Worm (Caenorhabditis elegans) whole organism, L3 larva: Measurements from ENCODE around the gene Y38H6C.13.

Experiments
- elt-2 ChIP-seq: sonication (generic microtip); optimal IDR thresholded peaks from 2 replicates; lab custom pipeline; 2016; ENCODE audit warnings: missing genetic modification reagents, mild to moderate bottlenecking, missing genetic modification characterization, missing compliant biosample characterization
- fkh-10 ChIP-seq: sonication (generic microtip); optimal IDR thresholded peaks from 2 replicates; lab custom pipeline; 2017; ENCODE audit warnings: missing biosample characterization, missing genetic modification reagents, missing genetic modification characterization
- hmg-11 ChIP-seq: sonication (generic microtip); optimal IDR thresholded peaks from 2 replicates; lab custom pipeline; 2016; ENCODE audit warnings: missing genetic modification characterization, missing compliant biosample characterization
- nfya-1 ChIP-seq: sonication (generic microtip); optimal IDR thresholded peaks from 2 replicates; lab custom pipeline; 2017; ENCODE audit warnings: missing genetic modification characterization, mild to moderate bottlenecking, missing compliant biosample characterization, antibody characterized with exemption, moderate library complexity; ENCODE audit not compliant: insufficient read depth
- nhr-12 ChIP-seq: fragments of 150-350 bp; optimal IDR thresholded peaks from 2 replicates; lab custom pipeline; 2014; ENCODE audit warnings: missing biosample characterization, missing genetic modification characterization
- pha-4 ChIP-seq: fragments of 150-350 bp; optimal IDR thresholded peaks from 2 replicates; lab custom pipeline; 2014; ENCODE audit warnings: missing biosample characterization, missing genetic modification reagents, missing genetic modification characterization
- sea-2 ChIP-seq: fragments of 150-350 bp; sonication (generic microtip); optimal IDR thresholded peaks from 4 replicates; lab custom pipeline; 2014; ENCODE audit warnings: missing biosample characterization, missing genetic modification reagents, missing genetic modification characterization
- skn-1 ChIP-seq: fragments of 150-350 bp; optimal IDR thresholded peaks from 2 replicates; lab custom pipeline; 2014; ENCODE audit warnings: missing biosample characterization, missing genetic modification characterization
- unc-62 ChIP-seq: fragments of 150-350 bp; sonication (generic microtip); optimal IDR thresholded peaks from 4 replicates; lab custom pipeline; 2014; ENCODE audit warnings: missing biosample characterization, missing genetic modification reagents, missing genetic modification characterization
- zag-1 ChIP-seq: fragments of 150-350 bp; optimal IDR thresholded peaks from 2 replicates; lab custom pipeline; 2014; ENCODE audit warnings: missing biosample characterization, missing genetic modification characterization
- ztf-4 ChIP-seq: fragments of 150-350 bp; optimal IDR thresholded peaks from 2 replicates; lab custom pipeline; 2014; ENCODE audit warnings: missing biosample characterization, missing genetic modification characterization

ce11 chrV:20545742-20546141, 18.1 kb downstream of the Y38H6C.13 start:
- no peak for TF ChIP-seq unc-62 (GFP tag; lab: Kevin White, UChicago)
- no peak for TF ChIP-seq zag-1 (tag; lab: Kevin White, UChicago)
- no peak for TF ChIP-seq ztf-4
- no peak for TF ChIP-seq hmg-11
- peak; percentile 41 for TF ChIP-seq elt-2 (tag; lab: Kevin White, UChicago)
- TF ChIP-seq nfya-1 (tag; lab: Kevin White, UChicago) = no peak
- peak; percentile 53 for TF ChIP-seq pha-4 (tag; lab: Kevin White, UChicago)
- no peak for TF ChIP-seq sea-2 (GFP tag; lab: Kevin White, UChicago)
- TF ChIP-seq fkh-10 (GFP tag; lab: Kevin White, UChicago) = no peak
- TF ChIP-seq nhr-12 (tag; lab: Kevin White, UChicago) = no peak
- TF ChIP-seq skn-1 (tag; lab: Kevin White, UChicago) = no peak
